Fruit fly (Drosophila melanogaster): Measurements from ENCODE around the gene aus.

The aus gene

dm6 chr3R:21365262-21365661, 15.9 kb upstream of the aus start (continued):
- TF ChIP-seq amos (GFP tag; IDR thresholded peaks at IDR 0.05; ENCODE audit: partially characterized antibody) (peak; percentile 20; the same call in 1 of the 2 replicates), Dip2 (GFP tag; IDR thresholded peaks at IDR 0.05) (peak; percentile 73), maf-S (GFP tag; optimal IDR thresholded peaks at IDR 0.05) (peak; percentile 91), Bdp1 (GFP tag; optimal IDR thresholded peaks at IDR 0.05) (peak; percentile 86), CG9727 (GFP tag; optimal IDR thresholded peaks at IDR 0.05) (peak; percentile 93), D (optimal IDR thresholded peaks at IDR 0.05) (no peak), D (GFP tag; optimal IDR thresholded peaks at IDR 0.05) (peak; percentile 90), Hmx (GFP tag; optimal IDR thresholded peaks at IDR 0.05) (peak; percentile 93), fd102C (GFP tag; optimal IDR thresholded peaks at IDR 0.05) (no peak), nerfin-1 (tag; optimal IDR thresholded peaks at IDR 0.05) (peak; percentile 95), Bgb (GFP tag; IDR thresholded peaks at IDR 0.05; ENCODE audit: partially characterized antibody) (no peak), Aef1 (GFP tag; IDR thresholded peaks at IDR 0.05) (peak; percentile 92), CG11456 (GFP tag; IDR thresholded peaks at IDR 0.05) (peak; percentile 89), row (GFP tag; IDR thresholded peaks at IDR 0.05) (peak; percentile 99), her (GFP tag; optimal IDR thresholded peaks at IDR 0.05) (peak; percentile 83), CG2199 (GFP tag; IDR thresholded peaks at IDR 0.05) (peak; percentile 70; the same call in 1 of the 3 replicates), kah (GFP tag; optimal IDR thresholded peaks at IDR 0.05) (peak; percentile 86), CG7357 (GFP tag; IDR thresholded peaks at IDR 0.05) (peak; percentile 90), TFAM (GFP tag; optimal IDR thresholded peaks at IDR 0.05) (peak; percentile 51), peb (GFP tag; IDR thresholded peaks at IDR 0.05) (peak; percentile 85), sob (GFP tag; IDR thresholded peaks at IDR 0.05) (peak; percentile 95), toy (GFP tag; IDR thresholded peaks at IDR 0.05) (peak; percentile 81), E2f2 (GFP tag; IDR thresholded peaks at IDR 0.05) (peak; percentile 76), CHES-1-like (GFP tag; optimal IDR thresholded peaks at IDR 0.05) (peak; percentile 91), prd (optimal IDR thresholded peaks at IDR 0.05) (no peak), prd (GFP tag; IDR thresholded peaks at IDR 0.05) (peak; percentile 97), lmd (GFP tag; IDR thresholded peaks at IDR 0.05) (peak; percentile 98), CG12769 (tag; optimal IDR thresholded peaks at IDR 0.05) (no peak), zen2 (GFP tag; IDR thresholded peaks at IDR 0.05; ENCODE audit: partially characterized antibody) (no peak), CG17359 (tag; optimal IDR thresholded peaks at IDR 0.05) (peak; percentile 91), GATAe (GFP tag; conservative IDR thresholded peaks at IDR 0.05) (peak; percentile 82), eve (GFP tag; optimal IDR thresholded peaks at IDR 0.05) (no peak), Abd-B (GFP tag; optimal IDR thresholded peaks at IDR 0.05) (peak; percentile 97), da (GFP tag; optimal IDR thresholded peaks at IDR 0.05) (peak; percentile 85), z (GFP tag; IDR thresholded peaks at IDR 0.05) (no peak), Drgx (GFP tag; IDR thresholded peaks at IDR 0.05) (peak; percentile 92), CG12659 (GFP tag; optimal IDR thresholded peaks at IDR 0.05) (peak; percentile 97), CG13123 (GFP tag; optimal IDR thresholded peaks at IDR 0.05) (peak; percentile 89), rib (GFP tag; IDR thresholded peaks at IDR 0.05) (peak; percentile 95), vvl (GFP tag; IDR thresholded peaks at IDR 0.05) (peak; percentile 93), CG7963 (GFP tag; IDR thresholded peaks at IDR 0.05; ENCODE audit: partially characterized antibody) (no peak), CG10462 (GFP tag; optimal IDR thresholded peaks at IDR 0.05) (peak; percentile 92), tin (GFP tag; optimal IDR thresholded peaks at IDR 0.05) (peak; percentile 97), CG9215 (GFP tag; IDR thresholded peaks at IDR 0.05) (peak; percentile 98), crp (GFP tag; optimal IDR thresholded peaks at IDR 0.05) (peak in 1 of 2 experiments; percentile 62), ems (GFP tag; optimal IDR thresholded peaks at IDR 0.05) (peak; percentile 94), CG2202 (tag; optimal IDR thresholded peaks at IDR 0.05) (peak; percentile 81), CG13894 (tag; optimal IDR thresholded peaks at IDR 0.05) (no peak), CG34224 (GFP tag; IDR thresholded peaks at IDR 0.05; ENCODE audit: partially characterized antibody) (no peak), CG2129 (GFP tag; IDR thresholded peaks at IDR 0.05; ENCODE audit: partially characterized antibody) (no peak), CG18599 (GFP tag; optimal IDR thresholded peaks at IDR 0.05) (peak; percentile 95), CG34422 (GFP tag; IDR thresholded peaks at IDR 0.05) (peak; percentile 94)

Measured in whole organism, embryonic.